Worm (Caenorhabditis elegans): ENCODE measurements around the gene ceh-10.

Gene ceh-10

ce11 chrIII:5785273-5785929, 13.4 kb upstream of the ceh-10 start, which contains the start of gene Y37B11A.3 (continued):
- TF ChIP-seq ceh-28 (tag; optimal IDR thresholded peaks at IDR 0.05) (peak; percentile 35), egl-5 (tag; optimal IDR thresholded peaks at IDR 0.05) (peak; percentile 31), jun-1 (tag; optimal IDR thresholded peaks at IDR 0.05) (no peak), mdl-1 (tag; optimal IDR thresholded peaks at IDR 0.05) (no peak), snpc-4 (tag; optimal IDR thresholded peaks at IDR 0.05) (peak; percentile 58), fkh-10 (GFP tag; optimal IDR thresholded peaks at IDR 0.05) (no peak), nfya-1 (tag; optimal IDR thresholded peaks at IDR 0.05; ENCODE audit: insufficient read depth) (peak; percentile 82), nhr-43 (tag; optimal IDR thresholded peaks at IDR 0.05; ENCODE audit: poor library complexity, severe bottlenecking) (peak; percentile 74)

- TF ChIP-seq lin-39 (tag; optimal IDR thresholded peaks at IDR 0.05) (no peak), fkh-10 (GFP tag; optimal IDR thresholded peaks at IDR 0.05) (no peak), nfya-1 (tag; optimal IDR thresholded peaks at IDR 0.05; ENCODE audit: insufficient read depth) (no peak)
Measured at ce11 chrIII:5790550-5790949, 8.3 kb upstream of the ceh-10 start, which contains the start of gene rev-3. Gene rev-3 (minus strand): TSS chrIII:5790650.

ce11 chrIII:5794982-5795381, 3.9 kb upstream of the ceh-10 start:
- TF ChIP-seq ztf-11 (tag; optimal IDR thresholded peaks at IDR 0.05), result no peak

ce11 chrIII:5802971-5803370, 4.1 kb downstream of the ceh-10 start, which contains the start of the genes polq-1 and him-10:
Gene polq-1 (minus strand): TSS chrIII:5803160.
Gene him-10 (plus strand): TSS chrIII:5803260.
- TF ChIP-seq nhr-77 (tag; optimal IDR thresholded peaks at IDR 0.05), result no peak
- TF ChIP-seq lin-15B (tag; optimal IDR thresholded peaks at IDR 0.05), result peak; percentile 20
- peak; percentile 42 for TF ChIP-seq nfya-1 (tag; optimal IDR thresholded peaks at IDR 0.05; ENCODE audit: insufficient read depth)

- TF ChIP-seq nhr-237 (tag; optimal IDR thresholded peaks at IDR 0.05), result no peak
- TF ChIP-seq jun-1 (tag; optimal IDR thresholded peaks at IDR 0.05), result no peak
- TF ChIP-seq eor-1 (tag; optimal IDR thresholded peaks at IDR 0.05), result no peak
- no peak for TF ChIP-seq nhr-67 (tag; optimal IDR thresholded peaks at IDR 0.05)
- TF ChIP-seq fkh-2 (tag; optimal IDR thresholded peaks at IDR 0.05), result no peak
Measured at ce11 chrIII:5805273-5805672, 6.4 kb downstream of the ceh-10 start, which contains the start of gene R12B2.3. Gene R12B2.3 (plus strand): TSS chrIII:5805573.

ce11 chrIII:5806720-5807119, 7.9 kb downstream of the ceh-10 start, which contains the start of gene R12B2.2:
Gene R12B2.2 (plus strand): TSS chrIII:5807020.
- TF ChIP-seq lin-39 (tag; optimal IDR thresholded peaks at IDR 0.05) (no peak), nfya-1 (tag; optimal IDR thresholded peaks at IDR 0.05; ENCODE audit: insufficient read depth) (no peak), lsy-12 (tag; optimal IDR thresholded peaks at IDR 0.05) (no peak), elt-3 (tag; optimal IDR thresholded peaks at IDR 0.05) (no peak), hmg-11 (tag; optimal IDR thresholded peaks at IDR 0.05) (peak; percentile 6)

- TF ChIP-seq elt-2 (tag; optimal IDR thresholded peaks at IDR 0.05), result peak; percentile 12
- no peak for TF ChIP-seq zag-1 (tag; optimal IDR thresholded peaks at IDR 0.05)
- no peak for TF ChIP-seq lsy-12 (tag; optimal IDR thresholded peaks at IDR 0.05)
- TF ChIP-seq ztf-4 (tag; optimal IDR thresholded peaks at IDR 0.05), result no peak
- TF ChIP-seq pha-4 (tag; optimal IDR thresholded peaks at IDR 0.05), result peak; percentile 70
- TF ChIP-seq ceh-9 (tag; optimal IDR thresholded peaks at IDR 0.05), result no peak
- TF ChIP-seq egl-27 (tag; optimal IDR thresholded peaks at IDR 0.05), result no peak
- no peak for TF ChIP-seq nhr-77 (tag; optimal IDR thresholded peaks at IDR 0.05)
- TF ChIP-seq lin-15B (tag; optimal IDR thresholded peaks at IDR 0.05), result no peak
- peak; percentile 18 for TF ChIP-seq pqm-1 (tag; optimal IDR thresholded peaks at IDR 0.05)
- TF ChIP-seq egl-5 (tag; optimal IDR thresholded peaks at IDR 0.05), result no peak
- TF ChIP-seq nhr-28 (tag; optimal IDR thresholded peaks at IDR 0.05), result no peak
- TF ChIP-seq fos-1 (tag; optimal IDR thresholded peaks at IDR 0.05), result no peak
- no peak for TF ChIP-seq aly-2 (tag; optimal IDR thresholded peaks at IDR 0.05)
Measured at ce11 chrIII:5810012-5810411, 11.2 kb downstream of the ceh-10 start.
